Fruit fly (Drosophila melanogaster) whole organism, embryonic: ENCODE results near the gene CG32483.

ENCODE experiments used
- Awh ChIP-seq: fragments of 200-800 bp; sonication (Bioruptor generic); IDR thresholded peaks from 2 replicates; pipeline ENCODE4, ENCODE4 v1.3.6; 2022; ENCODE audit warnings: missing biosample characterization, missing genetic modification characterization
- CG12236 ChIP-seq: fragments of 200-800 bp; sonication (Bioruptor generic); optimal IDR thresholded peaks from 2 replicates; lab custom pipeline; 2016; ENCODE audit warnings: missing biosample characterization, missing genetic modification characterization
- CG13424 ChIP-seq: fragments of 200-800 bp; sonication (Bioruptor generic); optimal IDR thresholded peaks from 2 replicates; lab custom pipeline; 2019; ENCODE audit warnings: missing biosample characterization, mild to moderate bottlenecking, missing genetic modification characterization, moderate library complexity
- CG14710 ChIP-seq: fragments of 200-800 bp; sonication (Bioruptor generic); optimal IDR thresholded peaks from 3 replicates; lab custom pipeline; 2019; ENCODE audit warnings: missing biosample characterization, mild to moderate bottlenecking, missing genetic modification characterization, moderate library complexity
- CG14860 ChIP-seq: fragments of 200-800 bp; sonication (Bioruptor generic); IDR thresholded peaks from 3 replicates; pipeline ENCODE4 v1.3.6; 2022; ENCODE audit warnings: missing biosample characterization, missing genetic modification characterization; ENCODE audit not compliant: partially characterized antibody
- CG4617 ChIP-seq: fragments of 200-800 bp; sonication (Bioruptor generic); optimal IDR thresholded peaks from 3 replicates; lab custom pipeline; 2016; ENCODE audit warnings: missing biosample characterization, missing genetic modification characterization, borderline replicate concordance
- CG6791 ChIP-seq: fragments of 200-800 bp; sonication (Bioruptor generic); IDR thresholded peaks from 3 replicates; pipeline ENCODE4 v1.3.6; 2022; ENCODE audit warnings: missing biosample characterization, missing genetic modification characterization; ENCODE audit not compliant: partially characterized antibody
- D ChIP-seq, 2 experiments: fragments of 200-800 bp in 1 of 2; fragments of >200 bp in 1 of 2; sonication (Bioruptor generic) in 1 of 2; optimal IDR thresholded peaks; 2 replicates in 1 of 2; 3 replicates in 1 of 2; lab custom pipeline; 2017; ENCODE audit warnings: mild to moderate bottlenecking in 1 of 2, missing biosample characterization in 1 of 2, missing genetic modification characterization in 1 of 2, missing genetic modification reagents in 1 of 2
- D19A ChIP-seq: fragments of 200-800 bp; optimal IDR thresholded peaks from 3 replicates; lab custom pipeline; 2019; ENCODE audit warnings: missing biosample characterization, mild to moderate bottlenecking, missing genetic modification characterization, moderate library complexity
- Deaf1 ChIP-seq: fragments of 200-800 bp; optimal IDR thresholded peaks from 3 replicates; lab custom pipeline; 2019; ENCODE audit warnings: missing biosample characterization, mild to moderate bottlenecking, missing genetic modification characterization, moderate library complexity
- ERR ChIP-seq: fragments of 200-800 bp; sonication (Bioruptor generic); optimal IDR thresholded peaks from 2 replicates; lab custom pipeline; 2016; ENCODE audit warnings: missing biosample characterization, missing genetic modification characterization
- Eip74EF ChIP-seq, 2 experiments: fragments of 200-800 bp in 1 of 2; fragments of >200 bp in 1 of 2; sonication (Bioruptor generic) in 1 of 2; optimal IDR thresholded peaks; 2 replicates each; lab custom pipeline; 2017 to 2019; ENCODE audit warnings: missing biosample characterization in 2 of 2, missing genetic modification characterization in 2 of 2, mild to moderate bottlenecking in 1 of 2, moderate library complexity in 1 of 2
- GATAe ChIP-seq: fragments of 200-800 bp; sonication (Bioruptor generic); conservative IDR thresholded peaks from 2 replicates; pipeline ENCODE4 v1.3.6; 2022; ENCODE audit warnings: missing biosample characterization, missing genetic modification characterization
- HLH4C ChIP-seq: fragments of 200-800 bp; sonication (Bioruptor generic); IDR thresholded peaks from 3 replicates; pipeline ENCODE4 v1.3.6; 2022; ENCODE audit warnings: missing biosample characterization, missing genetic modification characterization; ENCODE audit not compliant: partially characterized antibody
- HLH54F ChIP-seq: fragments of 200-800 bp; sonication (Bioruptor generic); optimal IDR thresholded peaks from 3 replicates; lab custom pipeline; 2016; ENCODE audit warnings: missing biosample characterization, missing genetic modification characterization
- HLHmδ ChIP-seq: fragments of 200-800 bp; sonication (Bioruptor generic); optimal IDR thresholded peaks from 2 replicates; lab custom pipeline; 2018; ENCODE audit warnings: missing biosample characterization, mild to moderate bottlenecking, missing genetic modification characterization, moderate library complexity
- Hey ChIP-seq: fragments of 200-800 bp; sonication (Bioruptor generic); optimal IDR thresholded peaks from 3 replicates; lab custom pipeline; 2018; ENCODE audit warnings: missing biosample characterization, mild to moderate bottlenecking, missing genetic modification characterization
- Hr78 ChIP-seq, 2 experiments: fragments of 200-800 bp in 1 of 2; fragments of >200 bp in 1 of 2; sonication (Bioruptor generic) in 1 of 2; optimal IDR thresholded peaks; 2 replicates each; lab custom pipeline; 2017 to 2019; ENCODE audit warnings: missing biosample characterization in 2 of 2, missing genetic modification characterization in 2 of 2, mild to moderate bottlenecking in 1 of 2, moderate library complexity in 1 of 2
- Kr ChIP-seq: fragments of 200-800 bp; sonication (Bioruptor generic); optimal IDR thresholded peaks from 2 replicates; lab custom pipeline; 2017; ENCODE audit warnings: missing biosample characterization, mild to moderate bottlenecking, missing genetic modification characterization
- Nf-YB ChIP-seq: fragments of 200-800 bp; sonication (Bioruptor generic); optimal IDR thresholded peaks from 3 replicates; lab custom pipeline; 2019; ENCODE audit warnings: missing biosample characterization, mild to moderate bottlenecking, missing genetic modification characterization, moderate library complexity
- Nf-YC ChIP-seq: fragments of 200-800 bp; optimal IDR thresholded peaks from 3 replicates; lab custom pipeline; 2019; ENCODE audit warnings: missing biosample characterization, mild to moderate bottlenecking, missing genetic modification characterization, moderate library complexity
- Opbp ChIP-seq: fragments of 200-800 bp; sonication (Bioruptor generic); IDR thresholded peaks from 3 replicates; pipeline ENCODE4 v1.3.6; 2022; ENCODE audit warnings: missing biosample characterization, missing genetic modification characterization; ENCODE audit not compliant: partially characterized antibody
- Spps ChIP-seq: fragments of 200-800 bp; sonication (Bioruptor generic); optimal IDR thresholded peaks from 2 replicates; lab custom pipeline; 2018; ENCODE audit warnings: missing biosample characterization, mild to moderate bottlenecking, missing genetic modification characterization
- Tbp ChIP-seq: fragments of >200 bp; optimal IDR thresholded peaks from 2 replicates; lab custom pipeline; 2018; ENCODE audit warnings: missing biosample characterization, missing genetic modification characterization
- Trl ChIP-seq, 3 experiments: fragments of >200 bp in 2 of 3; fragments of 200-800 bp in 1 of 3; sonication (Bioruptor generic) in 1 of 3; optimal IDR thresholded peaks; 2 replicates in 1 of 3; 3 replicates in 2 of 3; lab custom pipeline; 2016 to 2017; ENCODE audit warnings: missing biosample characterization in 1 of 3, missing genetic modification characterization in 1 of 3
- bsh ChIP-seq, 2 experiments: fragments of 200-800 bp; sonication (Bioruptor generic); optimal IDR thresholded peaks; 2 replicates each; lab custom pipeline; 2017 to 2018; ENCODE audit warnings: mild to moderate bottlenecking in 2 of 2, missing biosample characterization in 2 of 2, missing genetic modification characterization in 2 of 2, moderate library complexity in 1 of 2
- chinmo ChIP-seq: fragments of 200-800 bp; sonication (Bioruptor generic); IDR thresholded peaks from 4 replicates; pipeline ENCODE4 v1.3.6; 2022; ENCODE audit warnings: missing biosample characterization, missing genetic modification characterization; ENCODE audit not compliant: partially characterized antibody
- dimm ChIP-seq: fragments of 200-800 bp; sonication (Bioruptor generic); IDR thresholded peaks from 2 replicates; pipeline ENCODE4 v1.3.6; 2022; ENCODE audit warnings: missing biosample characterization, missing genetic modification characterization
- emc ChIP-seq: fragments of 200-800 bp; sonication (Bioruptor generic); optimal IDR thresholded peaks from 2 replicates; lab custom pipeline; 2016; ENCODE audit warnings: missing biosample characterization, missing genetic modification characterization
- ewg ChIP-seq: fragments of 200-800 bp; sonication (Bioruptor generic); optimal IDR thresholded peaks from 3 replicates; lab custom pipeline; 2017; ENCODE audit warnings: mild to moderate bottlenecking, missing biosample characterization, missing genetic modification reagents, missing genetic modification characterization
- gcm2 ChIP-seq: fragments of 200-800 bp; sonication (Bioruptor generic); optimal IDR thresholded peaks from 2 replicates; lab custom pipeline; 2016; ENCODE audit warnings: missing biosample characterization, missing genetic modification characterization
- gsb-n ChIP-seq: fragments of 200-800 bp; sonication (Bioruptor generic); optimal IDR thresholded peaks from 3 replicates; lab custom pipeline; 2018; ENCODE audit warnings: missing biosample characterization, mild to moderate bottlenecking, missing genetic modification characterization
- hth ChIP-seq: fragments of >200 bp; optimal IDR thresholded peaks from 2 replicates; lab custom pipeline; 2017; ENCODE audit warnings: inconsistent platforms
- knrl ChIP-seq: fragments of 200-800 bp; sonication (Bioruptor generic); IDR thresholded peaks from 3 replicates; pipeline ENCODE4 v1.3.6; 2022; ENCODE audit warnings: missing biosample characterization, missing genetic modification characterization; ENCODE audit not compliant: partially characterized antibody
- lov ChIP-seq, 2 experiments: fragments of 200-800 bp in 1 of 2; fragments of >200 bp in 1 of 2; sonication (Bioruptor generic) in 1 of 2; IDR thresholded peaks in 1 of 2; optimal IDR thresholded peaks in 1 of 2; 2 replicates in 1 of 2; 3 replicates in 1 of 2; pipeline versions ENCODE4 v1.3.6 to Lab custom; 2017 to 2022; ENCODE audit warnings: missing biosample characterization in 1 of 2, missing genetic modification characterization in 1 of 2
- nerfin-1 ChIP-seq: fragments of 200-800 bp; sonication (Bioruptor generic); optimal IDR thresholded peaks from 3 replicates; lab custom pipeline; 2019; ENCODE audit warnings: missing biosample characterization, mild to moderate bottlenecking, missing genetic modification characterization, moderate library complexity
- nerfin-2 ChIP-seq: fragments of 200-800 bp; sonication (Bioruptor generic); IDR thresholded peaks from 2 replicates; pipeline ENCODE4 v1.3.6; 2022; ENCODE audit warnings: missing biosample characterization, missing genetic modification characterization; ENCODE audit not compliant: partially characterized antibody
- pros ChIP-seq: fragments of 200-800 bp; sonication (Bioruptor generic); optimal IDR thresholded peaks from 3 replicates; lab custom pipeline; 2019; ENCODE audit warnings: missing biosample characterization, mild to moderate bottlenecking, missing genetic modification characterization, moderate library complexity
- pum ChIP-seq: fragments of 200-800 bp; sonication (Bioruptor generic); optimal IDR thresholded peaks from 2 replicates; lab custom pipeline; 2016; ENCODE audit warnings: missing biosample characterization, missing genetic modification characterization
- sens ChIP-seq: fragments of 200-800 bp; sonication (Bioruptor generic); peaks from one replicate; lab custom pipeline; 2016; ENCODE audit warnings: missing biosample characterization, missing genetic modification characterization
- seq ChIP-seq: fragments of 200-800 bp; sonication (Bioruptor generic); IDR thresholded peaks from 2 replicates; pipeline ENCODE4 v1.3.6; 2022; ENCODE audit warnings: missing biosample characterization, missing genetic modification characterization
- sna ChIP-seq: fragments of 200-800 bp; sonication (Bioruptor generic); IDR thresholded peaks from 2 replicates; pipeline ENCODE4 v1.3.6; 2022; ENCODE audit warnings: missing biosample characterization, missing genetic modification characterization; ENCODE audit not compliant: partially characterized antibody
- so ChIP-seq: fragments of 200-800 bp; sonication (Bioruptor generic); IDR thresholded peaks from 3 replicates; pipeline ENCODE4 v1.3.6; 2022; ENCODE audit warnings: missing biosample characterization, missing genetic modification characterization
- ssp ChIP-seq: fragments of 200-800 bp; sonication (Bioruptor generic); IDR thresholded peaks from 2 replicates; pipeline ENCODE4 v1.3.6; 2022; ENCODE audit warnings: missing biosample characterization, missing genetic modification characterization
- stc ChIP-seq: fragments of 200-800 bp; sonication (Bioruptor generic); IDR thresholded peaks from 2 replicates; pipeline ENCODE4 v1.3.6; 2022; ENCODE audit warnings: missing biosample characterization, missing genetic modification characterization
- tin ChIP-seq: fragments of 200-800 bp; sonication (Bioruptor generic); optimal IDR thresholded peaks from 3 replicates; lab custom pipeline; 2016; ENCODE audit warnings: missing biosample characterization, missing genetic modification characterization
- zfh2 ChIP-seq: fragments of 200-800 bp; sonication (Bioruptor generic); optimal IDR thresholded peaks from 2 replicates; lab custom pipeline; 2016; ENCODE audit warnings: missing biosample characterization, missing genetic modification characterization

CG32483 gene

DNA sequence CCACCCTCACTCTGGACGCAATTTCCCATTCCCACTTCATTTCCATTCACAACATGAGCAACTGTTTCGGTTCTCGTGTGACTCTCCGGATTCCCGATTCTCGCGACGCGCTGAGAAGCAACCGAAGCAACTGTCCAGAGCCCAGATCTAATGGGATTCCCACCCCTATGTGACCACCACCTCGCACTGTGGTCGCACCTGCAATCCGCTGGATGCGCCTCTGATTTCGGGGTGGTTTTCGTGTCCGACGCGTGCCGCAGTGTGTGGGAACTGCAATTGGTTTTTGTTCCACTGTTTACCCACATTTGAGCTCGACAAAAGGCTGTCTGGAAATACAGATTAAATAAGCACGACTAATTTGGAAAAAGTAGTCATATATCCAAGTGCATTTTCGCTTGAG, 14.0 kb downstream of the CG32483 start:
- TF ChIP-seq nerfin-1 (tag; lab: Kevin White, UChicago) (peak; percentile 65), zfh2 (GFP tag; lab: Kevin White, UChicago) (no peak), CG14710 (no peak), HLHmδ (GFP tag; lab: Kevin White, UChicago) (no peak), CG4617 (GFP tag; lab: Kevin White, UChicago) (no peak), ERR (GFP tag; lab: Kevin White, UChicago) (no peak), D (optimal IDR thresholded peaks at IDR 0.05; lab: Kevin White, UChicago) (no peak), D (GFP tag; optimal IDR thresholded peaks at IDR 0.05; lab: Kevin White, UChicago) (no peak), knrl (GFP tag; lab: Robert Waterston, UW) (no peak), pros (GFP tag; lab: Kevin White, UChicago) (peak; percentile 81), gsb-n (peak; percentile 57), seq (GFP tag; lab: Robert Waterston, UW) (peak; percentile 37; the same call in 1 of the 2 replicates), hth (no peak), lov (optimal IDR thresholded peaks at IDR 0.05; lab: Kevin White, UChicago) (no peak), lov (GFP tag; IDR thresholded peaks at IDR 0.05; lab: Robert Waterston, UW) (0 out of 3 replicates have a peak, but pooled peaks have one; percentile 25), bsh (GFP tag; optimal IDR thresholded peaks at IDR 0.05; lab: Kevin White, UChicago) (no peak), Hey (peak; percentile 45), GATAe (no peak), Spps (tag; lab: Kevin White, UChicago) (no peak), sens (peak; percentile 41), ssp (GFP tag; lab: Robert Waterston, UW) (no peak)

DNA sequence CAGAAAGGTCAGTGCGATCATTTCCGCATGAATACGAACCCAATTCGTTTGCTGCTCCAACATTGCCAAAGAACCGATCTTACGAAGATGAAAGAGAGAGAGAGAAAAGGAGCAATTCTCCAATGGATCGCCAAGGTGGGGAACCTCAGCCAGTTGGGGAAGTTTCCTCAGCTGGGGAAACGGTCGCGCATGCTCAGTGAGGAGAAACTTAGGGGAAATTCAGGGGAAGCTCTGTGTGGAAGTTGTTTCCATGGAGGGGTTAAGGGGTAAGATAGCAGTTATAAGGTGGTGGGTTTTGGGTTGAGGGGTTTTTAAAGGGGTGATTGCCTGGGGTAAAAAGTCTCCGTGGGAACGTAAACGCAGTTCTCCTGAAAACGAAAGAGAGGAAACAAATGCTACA, 16.6 kb downstream of the CG32483 start:
- TF ChIP-seq Trl (optimal IDR thresholded peaks at IDR 0.05; lab: Kevin White, UChicago) (peak; percentile 42 to 65), Trl (GFP tag; optimal IDR thresholded peaks at IDR 0.05; lab: Kevin White, UChicago) (no peak), CG12236 (GFP tag; lab: Kevin White, UChicago) (no peak), Opbp (GFP tag; lab: Robert Waterston, UW) (0 out of 3 replicates have a peak, but pooled peaks have one; percentile 11), CG6791 (GFP tag; lab: Robert Waterston, UW) (peak; percentile 53; the same call in 1 of the 3 replicates), D19A (no peak), pros (GFP tag; lab: Kevin White, UChicago) (peak; percentile 54), gcm2 (no peak), Eip74EF (GFP tag; optimal IDR thresholded peaks at IDR 0.05; lab: Kevin White, UChicago) (no peak), HLH54F (no peak), Nf-YB (GFP tag; lab: Kevin White, UChicago) (peak; percentile 92), sna (GFP tag; lab: Robert Waterston, UW) (peak; percentile 23; the same call in 1 of the 2 replicates), Awh (GFP tag; lab: Robert Waterston, UW) (no peak), chinmo (GFP tag; lab: Robert Waterston, UW) (0 out of 4 replicates have a peak, but pooled peaks have one; percentile 66), ewg (GFP tag; lab: Kevin White, UChicago) (peak; percentile 4), nerfin-2 (GFP tag; lab: Robert Waterston, UW) (peak; percentile 52), Deaf1 (tag; lab: Kevin White, UChicago) (peak; percentile 94), stc (GFP tag; lab: Robert Waterston, UW) (no peak), Nf-YC (tag; lab: Kevin White, UChicago) (peak; percentile 94), Tbp (GFP tag; lab: Kevin White, UChicago) (peak; percentile 46), CG14860 (GFP tag; lab: Robert Waterston, UW) (no peak), pum (GFP tag; lab: Kevin White, UChicago) (no peak), Hr78 (GFP tag; optimal IDR thresholded peaks at IDR 0.05; lab: Kevin White, UChicago) (no peak), tin (GFP tag; lab: Kevin White, UChicago) (no peak), dimm (GFP tag; lab: Robert Waterston, UW) (no peak), so (no peak), emc (GFP tag; lab: Kevin White, UChicago) (no peak), sens (peak; percentile 41), CG13424 (tag; lab: Kevin White, UChicago) (no peak), Kr (GFP tag; lab: Kevin White, UChicago) (no peak), HLH4C (GFP tag; lab: Robert Waterston, UW) (0 out of 3 replicates have a peak, but pooled peaks have one; percentile 24)
